Fruit fly (Drosophila melanogaster): ENCODE measurements around the gene CG32706.

Gene CG32706

DNA sequence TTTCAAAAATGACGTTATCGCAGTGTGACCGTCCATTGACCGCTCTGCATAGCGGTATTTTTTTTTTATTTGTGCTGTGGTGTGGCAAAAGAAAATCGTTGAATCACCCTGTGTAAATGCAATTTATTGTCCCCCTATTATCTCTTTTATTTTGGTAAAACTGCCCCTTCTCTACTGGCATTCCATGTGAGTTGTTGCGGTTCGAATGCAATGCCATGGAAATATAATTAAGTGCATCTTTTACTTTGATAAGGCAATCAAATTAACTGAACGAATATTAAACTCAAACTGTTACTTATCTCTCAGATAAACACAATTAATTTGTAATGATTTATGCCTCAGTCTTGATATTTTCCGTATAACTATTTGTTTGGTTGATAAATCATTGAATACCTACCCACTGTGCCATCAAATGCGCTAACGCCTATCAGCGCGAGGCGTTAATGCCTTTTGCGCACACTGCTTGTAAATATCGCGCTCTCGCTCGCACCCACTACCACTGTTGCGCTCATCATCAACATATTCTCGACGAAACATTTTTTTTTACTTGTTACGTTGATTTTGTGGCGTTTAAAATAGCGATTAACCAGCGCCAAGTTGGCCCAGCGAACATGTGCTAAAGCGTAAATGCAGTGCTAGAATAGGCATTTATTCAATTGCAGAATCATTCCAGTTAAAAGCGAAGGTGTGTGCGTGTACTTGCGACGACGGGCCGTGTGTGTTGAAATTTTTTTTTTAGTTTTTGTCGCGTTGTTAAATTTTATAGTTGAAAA, 22.3 kb downstream of the CG32706 start (continued):
- TF ChIP-seq net (GFP tag; optimal IDR thresholded peaks at IDR 0.05) (peak; percentile 57), Gug (GFP tag; IDR thresholded peaks at IDR 0.05) (peak; percentile 18; the same call in 1 of the 2 replicates), CG9139 (GFP tag; optimal IDR thresholded peaks at IDR 0.05) (no peak), CG31627 (GFP tag; optimal IDR thresholded peaks at IDR 0.05) (peak; percentile 66), Eip75B (GFP tag; optimal IDR thresholded peaks at IDR 0.05) (peak; percentile 58), Blimp-1 (GFP tag; optimal IDR thresholded peaks at IDR 0.05) (no peak), CG10631 (GFP tag; optimal IDR thresholded peaks at IDR 0.05) (peak; percentile 57), OdsH (GFP tag; optimal IDR thresholded peaks at IDR 0.05) (no peak), acj6 (GFP tag; optimal IDR thresholded peaks at IDR 0.05) (peak; percentile 47), CG8632 (GFP tag; optimal IDR thresholded peaks at IDR 0.05) (peak; percentile 46), CG8319 (GFP tag; optimal IDR thresholded peaks at IDR 0.05) (peak; percentile 16), CG11902 (GFP tag; optimal IDR thresholded peaks at IDR 0.05) (peak; percentile 37), CG4318 (GFP tag; optimal IDR thresholded peaks at IDR 0.05) (no peak)

DNA sequence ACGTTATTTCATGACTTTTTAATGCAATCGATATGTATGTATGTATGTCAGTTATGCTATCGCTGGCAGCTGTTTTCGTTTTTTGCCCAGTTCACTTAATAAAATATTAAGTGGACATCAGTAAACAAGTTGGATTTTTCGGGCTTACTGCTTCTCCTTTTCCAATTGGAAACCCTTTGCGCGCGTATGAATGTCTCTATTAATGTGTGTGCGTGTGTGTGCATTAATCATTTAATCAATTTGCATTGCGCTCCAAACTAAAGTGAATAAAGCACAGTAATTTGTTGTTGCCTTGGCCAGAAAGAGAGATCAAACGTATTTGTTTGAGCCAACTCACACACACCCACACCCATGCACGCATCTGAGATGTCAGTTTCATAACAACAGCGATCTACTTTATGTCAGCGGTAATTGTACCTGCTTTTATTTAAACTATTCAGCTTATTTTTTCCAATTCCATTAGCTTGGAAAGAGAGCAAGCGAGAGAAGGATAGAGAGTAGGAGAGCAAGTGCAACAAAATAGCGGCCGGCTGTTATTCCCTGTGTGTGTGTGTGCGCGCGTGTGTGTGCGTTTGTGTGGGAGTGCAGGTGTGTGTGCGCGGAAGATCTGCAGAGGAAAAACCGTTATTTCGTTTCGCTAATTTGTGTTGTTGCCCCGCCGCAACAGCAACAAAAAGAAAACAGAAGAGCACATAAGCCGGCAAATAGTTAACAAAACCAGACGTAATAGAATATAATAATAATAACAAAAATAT, 23.4 kb downstream of the CG32706 start:
- no peak for TF ChIP-seq CG6808 (GFP tag; optimal IDR thresholded peaks at IDR 0.05)
- TF ChIP-seq dsx (GFP tag; optimal IDR thresholded peaks at IDR 0.05; ENCODE audit: poor library complexity, severe bottlenecking), result peak; percentile 91
- TF ChIP-seq CG3032 (tag; optimal IDR thresholded peaks at IDR 0.05), result no peak
- no peak for TF ChIP-seq eg (GFP tag; IDR thresholded peaks at IDR 0.05)
- peak; percentile 40 for TF ChIP-seq Eip78C (GFP tag)
- TF ChIP-seq CG11294 (GFP tag; IDR thresholded peaks at IDR 0.05), result no peak
- no peak for TF ChIP-seq Eip93F (GFP tag; optimal IDR thresholded peaks at IDR 0.05)

- TF ChIP-seq dsx (GFP tag; optimal IDR thresholded peaks at IDR 0.05; ENCODE audit: poor library complexity, severe bottlenecking) (no peak), Ets21C (GFP tag; optimal IDR thresholded peaks at IDR 0.05) (no peak), pdm3 (GFP tag; optimal IDR thresholded peaks at IDR 0.05) (no peak), vri (GFP tag; optimal IDR thresholded peaks at IDR 0.05) (no peak), fd59A (GFP tag; optimal IDR thresholded peaks at IDR 0.05) (no peak), CG3919 (GFP tag; optimal IDR thresholded peaks at IDR 0.05) (no peak), fkh (GFP tag; optimal IDR thresholded peaks at IDR 0.05) (no peak), Sox14 (GFP tag; optimal IDR thresholded peaks at IDR 0.05) (no peak), Hr4 (GFP tag; optimal IDR thresholded peaks at IDR 0.05) (no peak), Met (GFP tag; optimal IDR thresholded peaks at IDR 0.05) (no peak), Lpt (GFP tag; optimal IDR thresholded peaks at IDR 0.05) (no peak), OdsH (GFP tag; optimal IDR thresholded peaks at IDR 0.05) (no peak), cyc (GFP tag; optimal IDR thresholded peaks at IDR 0.05) (no peak), CG32006 (GFP tag; optimal IDR thresholded peaks at IDR 0.05) (no peak), ss (GFP tag; optimal IDR thresholded peaks at IDR 0.05) (no peak), CG6792 (GFP tag; optimal IDR thresholded peaks at IDR 0.05) (no peak), Sox102F (GFP tag; optimal IDR thresholded peaks at IDR 0.05) (no peak), Smox (GFP tag; optimal IDR thresholded peaks at IDR 0.05) (no peak), CG6163 (GFP tag; IDR thresholded peaks at IDR 0.05) (no peak)
Measured at dm6 chrX:9117831-9118230, 30.9 kb downstream of the CG32706 start.

Data from whole organism, prepupa.